Fruit fly (Drosophila melanogaster) whole organism, embryonic: Measurements from ENCODE around the gene CG34269.

Source experiments
- Asciz ChIP-seq: fragments of 200-800 bp; sonication (Bioruptor generic); optimal IDR thresholded peaks from 2 replicates; lab custom pipeline; 2017; ENCODE audit warnings: missing biosample characterization, mild to moderate bottlenecking, missing genetic modification characterization, missing genetic modification reagents
- Awh ChIP-seq: fragments of 200-800 bp; sonication (Bioruptor generic); IDR thresholded peaks from 2 replicates; pipeline ENCODE4, ENCODE4 v1.3.6; 2022; ENCODE audit warnings: missing biosample characterization, missing genetic modification characterization
- B-H1 ChIP-seq: fragments of 200-800 bp; sonication (Bioruptor generic); IDR thresholded peaks from 3 replicates; pipeline ENCODE4 v1.3.6; 2022; ENCODE audit warnings: missing biosample characterization, missing genetic modification characterization
- CG10462 ChIP-seq: fragments of 200-800 bp; sonication (Bioruptor generic); optimal IDR thresholded peaks from 2 replicates; lab custom pipeline; 2016; ENCODE audit warnings: missing biosample characterization, missing genetic modification characterization
- CG12659 ChIP-seq: fragments of 200-800 bp; sonication (Bioruptor generic); optimal IDR thresholded peaks from 3 replicates; lab custom pipeline; 2017; ENCODE audit warnings: mild to moderate bottlenecking, missing biosample characterization, missing genetic modification reagents, missing genetic modification characterization
- CG13775 ChIP-seq: fragments of 200-800 bp; sonication (Bioruptor generic); optimal IDR thresholded peaks from 3 replicates; lab custom pipeline; 2017; ENCODE audit warnings: missing biosample characterization, mild to moderate bottlenecking, missing genetic modification characterization
- CG14667 ChIP-seq: fragments of 200-800 bp; sonication (Bioruptor generic); IDR thresholded peaks from 2 replicates; pipeline ENCODE4 v1.3.6; 2022; ENCODE audit warnings: missing biosample characterization, missing genetic modification characterization
- CG1529 ChIP-seq: fragments of 200-800 bp; sonication (Bioruptor generic); optimal IDR thresholded peaks from 3 replicates; lab custom pipeline; 2018; ENCODE audit warnings: missing biosample characterization, missing genetic modification characterization
- CG15696 ChIP-seq: fragments of 200-800 bp; sonication (Bioruptor generic); optimal IDR thresholded peaks from 2 replicates; lab custom pipeline; 2019; ENCODE audit warnings: missing biosample characterization, mild to moderate bottlenecking, missing genetic modification characterization, moderate library complexity
- CG16815 ChIP-seq: fragments of 200-800 bp; sonication (Bioruptor generic); optimal IDR thresholded peaks from 3 replicates; lab custom pipeline; 2017; ENCODE audit warnings: missing biosample characterization, mild to moderate bottlenecking, missing genetic modification characterization
- CG30403 ChIP-seq: fragments of 200-800 bp; sonication (Bioruptor generic); optimal IDR thresholded peaks from 3 replicates; lab custom pipeline; 2016; ENCODE audit warnings: missing biosample characterization, missing genetic modification characterization
- CG31365 ChIP-seq: fragments of 200-800 bp; sonication (Bioruptor generic); optimal IDR thresholded peaks from 2 replicates; lab custom pipeline; 2018; ENCODE audit warnings: missing biosample characterization, mild to moderate bottlenecking, missing genetic modification characterization
- CG4854 ChIP-seq: fragments of 200-800 bp; sonication (Bioruptor generic); optimal IDR thresholded peaks from 2 replicates; lab custom pipeline; 2016; ENCODE audit warnings: missing biosample characterization, missing genetic modification characterization, inconsistent platforms
- CG6272 ChIP-seq: fragments of 200-800 bp; sonication (Bioruptor generic); IDR thresholded peaks from 2 replicates; pipeline ENCODE4 v1.3.6; 2022; ENCODE audit warnings: missing biosample characterization, missing genetic modification characterization
- CG7271 ChIP-seq: fragments of 200-800 bp; sonication (Bioruptor generic); optimal IDR thresholded peaks from 2 replicates; lab custom pipeline; 2018; ENCODE audit warnings: missing biosample characterization, mild to moderate bottlenecking, missing genetic modification characterization, moderate library complexity
- CG7745 ChIP-seq: fragments of 200-800 bp; sonication (Bioruptor generic); optimal IDR thresholded peaks from 2 replicates; lab custom pipeline; 2018; ENCODE audit warnings: missing biosample characterization, mild to moderate bottlenecking, missing genetic modification characterization, moderate library complexity
- CG8765 ChIP-seq: fragments of 200-800 bp; sonication (Bioruptor generic); IDR thresholded peaks from 2 replicates; pipeline ENCODE4 v1.3.6; 2022; ENCODE audit warnings: missing biosample characterization, missing genetic modification characterization
- CTCF ChIP-seq: fragments of 200-800 bp; sonication (Bioruptor generic); optimal IDR thresholded peaks from 2 replicates; lab custom pipeline; 2017; ENCODE audit warnings: missing biosample characterization, mild to moderate bottlenecking, missing genetic modification characterization, moderate library complexity
- CkIIα-i1 ChIP-seq: fragments of 200-800 bp; sonication (Bioruptor generic); IDR thresholded peaks from 2 replicates; pipeline ENCODE4 v1.3.6; 2022; ENCODE audit warnings: missing biosample characterization, missing genetic modification characterization
- Dip2 ChIP-seq: fragments of 200-800 bp; sonication (Bioruptor generic); IDR thresholded peaks from 2 replicates; pipeline ENCODE4 v1.3.6; 2022; ENCODE audit warnings: missing biosample characterization, missing genetic modification characterization
- ERR ChIP-seq: fragments of 200-800 bp; sonication (Bioruptor generic); optimal IDR thresholded peaks from 2 replicates; lab custom pipeline; 2016; ENCODE audit warnings: missing biosample characterization, missing genetic modification characterization
- Ets65A ChIP-seq: fragments of 200-800 bp; sonication (Bioruptor generic); peaks from one replicate; lab custom pipeline; 2016; ENCODE audit warnings: missing biosample characterization, missing genetic modification characterization
- HHEX ChIP-seq: fragments of 200-800 bp; sonication (Bioruptor generic); optimal IDR thresholded peaks from 3 replicates; lab custom pipeline; 2017; ENCODE audit warnings: missing biosample characterization, mild to moderate bottlenecking, missing genetic modification characterization, missing genetic modification reagents
- Mad ChIP-seq: fragments of 200-800 bp; sonication (Bioruptor generic); optimal IDR thresholded peaks from 2 replicates; lab custom pipeline; 2016; ENCODE audit warnings: missing biosample characterization, missing genetic modification characterization
- Max ChIP-seq: fragments of 200-800 bp; sonication (Bioruptor generic); optimal IDR thresholded peaks from 2 replicates; lab custom pipeline; 2016; ENCODE audit warnings: missing biosample characterization, mild to moderate bottlenecking, missing genetic modification characterization
- Nf-YC ChIP-seq: fragments of 200-800 bp; optimal IDR thresholded peaks from 3 replicates; lab custom pipeline; 2019; ENCODE audit warnings: missing biosample characterization, mild to moderate bottlenecking, missing genetic modification characterization, moderate library complexity
- Taf1 ChIP-seq: fragments of 200-800 bp; sonication (Bioruptor generic); IDR thresholded peaks from 2 replicates; pipeline ENCODE4 v1.3.6; 2022; ENCODE audit warnings: missing biosample characterization, missing genetic modification characterization
- chif ChIP-seq, 2 experiments: fragments of 200-800 bp; sonication (Bioruptor generic); optimal IDR thresholded peaks; 3 replicates each; lab custom pipeline; 2016; ENCODE audit warnings: missing biosample characterization in 2 of 2, missing genetic modification characterization in 2 of 2
- ci ChIP-seq: fragments of 200-800 bp; sonication (Bioruptor generic); IDR thresholded peaks from 3 replicates; pipeline ENCODE4 v1.3.6; 2022; ENCODE audit warnings: missing biosample characterization, missing genetic modification characterization
- ems ChIP-seq: fragments of 200-800 bp; sonication (Bioruptor generic); optimal IDR thresholded peaks from 3 replicates; lab custom pipeline; 2016; ENCODE audit warnings: missing biosample characterization, missing genetic modification characterization
- gem ChIP-seq: fragments of 200-800 bp; sonication (Bioruptor generic); optimal IDR thresholded peaks from 2 replicates; lab custom pipeline; 2019; ENCODE audit warnings: missing biosample characterization, mild to moderate bottlenecking, missing genetic modification characterization, moderate library complexity
- gfzf ChIP-seq: fragments of 200-800 bp; sonication (Bioruptor generic); optimal IDR thresholded peaks from 2 replicates; lab custom pipeline; 2016; ENCODE audit warnings: missing biosample characterization, mild to moderate bottlenecking, missing genetic modification characterization, moderate library complexity
- grau ChIP-seq: fragments of 200-800 bp; optimal IDR thresholded peaks from 3 replicates; lab custom pipeline; 2019; ENCODE audit warnings: missing biosample characterization, mild to moderate bottlenecking, missing genetic modification characterization, moderate library complexity
- gro ChIP-seq: fragments of 200-800 bp; sonication (Bioruptor generic); optimal IDR thresholded peaks from 2 replicates; lab custom pipeline; 2016; ENCODE audit warnings: missing biosample characterization, missing genetic modification characterization
- hb ChIP-seq: fragments of 200-800 bp; sonication (Bioruptor generic); IDR thresholded peaks from 3 replicates; pipeline ENCODE4 v1.3.6; 2022; ENCODE audit warnings: missing biosample characterization, missing genetic modification characterization; ENCODE audit not compliant: partially characterized antibody
- kay ChIP-seq: fragments of 200-800 bp; sonication (Bioruptor generic); optimal IDR thresholded peaks from 2 replicates; lab custom pipeline; 2016; ENCODE audit warnings: missing biosample characterization, missing genetic modification characterization
- klu ChIP-seq: fragments of 200-800 bp; sonication (Bioruptor generic); IDR thresholded peaks from 2 replicates; pipeline ENCODE4 v1.3.6; 2022; ENCODE audit warnings: missing biosample characterization, missing genetic modification characterization
- lola ChIP-seq, 3 experiments: fragments of >200 bp in 2 of 3; fragments of 200-800 bp in 1 of 3; sonication (Bioruptor generic) in 1 of 3; optimal IDR thresholded peaks; 2 replicates each; lab custom pipeline; 2017 to 2019; ENCODE audit warnings: missing biosample characterization in 3 of 3, missing genetic modification characterization in 3 of 3, mild to moderate bottlenecking in 1 of 3, moderate library complexity in 1 of 3
- mam ChIP-seq: fragments of 200-800 bp; sonication (Bioruptor generic); optimal IDR thresholded peaks from 3 replicates; lab custom pipeline; 2016; ENCODE audit warnings: missing biosample characterization, missing genetic modification characterization
- mirr ChIP-seq: fragments of 200-800 bp; sonication (Bioruptor generic); optimal IDR thresholded peaks from 3 replicates; lab custom pipeline; 2018; ENCODE audit warnings: missing biosample characterization, mild to moderate bottlenecking, missing genetic modification characterization
- nom ChIP-seq: fragments of 200-800 bp; sonication (Bioruptor generic); optimal IDR thresholded peaks from 2 replicates; lab custom pipeline; 2017; ENCODE audit warnings: missing biosample characterization, missing genetic modification characterization, mild to moderate bottlenecking, moderate library complexity, missing genetic modification reagents
- phol ChIP-seq: fragments of 200-800 bp; sonication (Bioruptor generic); optimal IDR thresholded peaks from 3 replicates; lab custom pipeline; 2018; ENCODE audit warnings: missing biosample characterization, mild to moderate bottlenecking, missing genetic modification characterization, moderate library complexity
- pum ChIP-seq: fragments of 200-800 bp; sonication (Bioruptor generic); optimal IDR thresholded peaks from 2 replicates; lab custom pipeline; 2016; ENCODE audit warnings: missing biosample characterization, missing genetic modification characterization
- pzg ChIP-seq: fragments of 200-800 bp; sonication (Bioruptor generic); optimal IDR thresholded peaks from 3 replicates; lab custom pipeline; 2018; ENCODE audit warnings: missing biosample characterization, mild to moderate bottlenecking, missing genetic modification characterization, moderate library complexity
- ranshi ChIP-seq: fragments of 200-800 bp; sonication (Bioruptor generic); IDR thresholded peaks from 2 replicates; pipeline ENCODE4 v1.3.6; 2022; ENCODE audit warnings: missing biosample characterization, missing genetic modification characterization
- sob ChIP-seq: fragments of 200-800 bp; sonication (Bioruptor generic); IDR thresholded peaks from 2 replicates; pipeline ENCODE4 v1.3.6; 2022; ENCODE audit warnings: missing biosample characterization, missing genetic modification characterization
- tin ChIP-seq: fragments of 200-800 bp; sonication (Bioruptor generic); optimal IDR thresholded peaks from 3 replicates; lab custom pipeline; 2016; ENCODE audit warnings: missing biosample characterization, missing genetic modification characterization
- tna ChIP-seq: fragments of 200-800 bp; sonication (Bioruptor generic); IDR thresholded peaks from 2 replicates; pipeline ENCODE4 v1.3.6; 2022; ENCODE audit warnings: missing biosample characterization, missing genetic modification characterization; ENCODE audit not compliant: partially characterized antibody
- trem ChIP-seq: fragments of 200-800 bp; optimal IDR thresholded peaks from 3 replicates; lab custom pipeline; 2019; ENCODE audit warnings: missing biosample characterization, mild to moderate bottlenecking, missing genetic modification characterization, moderate library complexity
- ttk ChIP-seq: fragments of 200-800 bp; sonication (Bioruptor generic); IDR thresholded peaks from 2 replicates; pipeline ENCODE4 v2.1.2; 2022; ENCODE audit warnings: missing biosample characterization, missing genetic modification characterization
- twi ChIP-seq: fragments of 200-800 bp; optimal IDR thresholded peaks from 2 replicates; lab custom pipeline; 2019; ENCODE audit warnings: missing biosample characterization, mild to moderate bottlenecking, missing genetic modification characterization, moderate library complexity
- unpg ChIP-seq: fragments of 200-800 bp; sonication (Bioruptor generic); optimal IDR thresholded peaks from 3 replicates; lab custom pipeline; 2018; ENCODE audit warnings: missing biosample characterization, mild to moderate bottlenecking, missing genetic modification characterization, moderate library complexity
- vfl ChIP-seq: fragments of 200-800 bp; sonication (Bioruptor generic); optimal IDR thresholded peaks from 2 replicates; lab custom pipeline; 2016; ENCODE audit warnings: missing biosample characterization, missing genetic modification characterization
- yki ChIP-seq: fragments of >200 bp; optimal IDR thresholded peaks from 3 replicates; lab custom pipeline; 2018

Gene CG34269

DNA sequence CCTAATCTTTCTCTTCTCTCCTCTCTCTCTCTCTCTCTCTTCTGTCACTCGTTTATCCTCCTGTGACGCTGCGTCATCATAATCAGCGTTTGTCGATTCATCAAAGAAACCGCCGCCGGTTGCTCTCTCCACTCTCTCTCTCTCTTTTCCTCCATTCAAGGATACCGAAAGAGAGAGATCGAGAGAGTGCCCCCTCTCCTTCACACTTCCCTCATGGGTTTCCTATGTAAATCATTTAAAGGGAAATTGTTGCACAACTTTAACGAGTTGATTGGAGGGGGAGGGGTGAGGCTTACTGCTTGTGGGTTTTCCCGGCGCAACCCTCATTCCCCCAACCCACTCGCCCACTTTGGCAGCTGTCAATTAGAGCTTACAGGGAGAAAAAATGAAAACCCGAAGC, 16.1 kb downstream of the CG34269 start (continued):
- TF ChIP-seq CG1529 (GFP tag; lab: Kevin White, UChicago), result no peak
- TF ChIP-seq CG7271, result no peak
- no peak for TF ChIP-seq ranshi (GFP tag; lab: Robert Waterston, UW)
- TF ChIP-seq Ets65A (GFP tag; lab: Kevin White, UChicago), result no peak
- TF ChIP-seq Dip2 (GFP tag; lab: Robert Waterston, UW), result no peak
- no peak for TF ChIP-seq klu (GFP tag; lab: Robert Waterston, UW)
- no peak for TF ChIP-seq Mad
- TF ChIP-seq lola (GFP tag; optimal IDR thresholded peaks at IDR 0.05; lab: Kevin White, UChicago), result no peak
- TF ChIP-seq CG10462 (GFP tag; lab: Kevin White, UChicago), result no peak
- no peak for TF ChIP-seq hb (GFP tag; lab: Robert Waterston, UW)
- no peak for TF ChIP-seq pzg (GFP tag; lab: Kevin White, UChicago)
- TF ChIP-seq kay (GFP tag; lab: Kevin White, UChicago), result no peak
- no peak for TF ChIP-seq tna (GFP tag; lab: Robert Waterston, UW)
- TF ChIP-seq ems, result no peak
- no peak for TF ChIP-seq CG14667
- TF ChIP-seq CG12659, result no peak
- no peak for TF ChIP-seq gem (tag; lab: Kevin White, UChicago)
- TF ChIP-seq CG8765 (GFP tag; lab: Robert Waterston, UW), result no peak
- TF ChIP-seq CG6272, result no peak
- TF ChIP-seq mam (GFP tag; lab: Kevin White, UChicago), result no peak
- no peak for TF ChIP-seq tin
- no peak for TF ChIP-seq CG15696
- TF ChIP-seq phol (tag; lab: Kevin White, UChicago), result no peak
- no peak for TF ChIP-seq mirr (GFP tag; lab: Kevin White, UChicago)
- TF ChIP-seq yki (lab: Kevin White, UChicago), result peak; percentile 85
- TF ChIP-seq gro, result peak; percentile 35
- no peak for TF ChIP-seq CG31365
- TF ChIP-seq trem (tag; lab: Kevin White, UChicago), result no peak
- no peak for TF ChIP-seq vfl
- no peak for TF ChIP-seq B-H1 (GFP tag; lab: Robert Waterston, UW)
- TF ChIP-seq Nf-YC (tag; lab: Kevin White, UChicago), result no peak
- TF ChIP-seq gfzf (GFP tag; lab: Kevin White, UChicago), result no peak
- no peak for TF ChIP-seq CG7745 (tag; lab: Kevin White, UChicago)
- TF ChIP-seq CG30403, result no peak
- TF ChIP-seq HHEX, result no peak
- TF ChIP-seq Taf1 (GFP tag; lab: Robert Waterston, UW), result no peak

DNA sequence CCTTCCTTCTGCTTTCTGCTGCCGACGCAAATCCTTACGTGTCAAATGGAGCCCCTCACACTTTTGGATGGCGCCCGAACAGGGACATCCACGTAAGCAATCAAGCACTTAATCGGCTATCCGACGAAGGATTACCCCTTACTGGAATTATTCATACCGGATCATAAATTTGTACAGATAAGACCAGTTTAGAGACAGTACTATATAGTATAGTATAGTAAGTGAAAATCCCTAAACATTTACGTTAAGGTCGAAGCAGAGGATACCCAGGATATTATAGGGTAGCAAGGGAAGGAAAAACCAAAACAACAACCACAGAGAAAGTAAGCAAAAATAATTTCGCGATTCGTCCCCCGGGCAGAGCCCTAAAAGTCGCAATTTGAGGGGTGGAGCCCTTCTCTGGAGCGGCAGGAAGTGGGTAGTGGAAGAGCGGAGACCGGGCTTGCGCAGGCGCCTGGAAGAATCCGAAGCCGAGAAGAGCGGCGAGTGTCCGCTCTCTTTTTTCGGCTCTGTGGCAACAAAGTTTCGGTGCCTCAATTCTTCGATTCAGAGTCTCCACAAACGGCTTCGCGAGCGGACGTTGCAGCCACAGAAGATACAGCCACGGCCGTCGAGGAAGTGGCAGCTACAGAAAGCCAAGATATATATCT, 17.5 kb downstream of the CG34269 start:
- no peak for TF ChIP-seq CTCF
- TF ChIP-seq CG4854, result peak; percentile 43
- TF ChIP-seq ttk (GFP tag; lab: Robert Waterston, UW), result peak; percentile 49; the same call in 1 of the 2 replicates
- TF ChIP-seq chif (GFP tag; optimal IDR thresholded peaks at IDR 0.05; lab: Kevin White, UChicago), result peak; percentile 30 to 70
- peak; percentile 21 for TF ChIP-seq Max (GFP tag; lab: Kevin White, UChicago)
- no peak for TF ChIP-seq CkIIα-i1 (GFP tag; lab: Robert Waterston, UW)
- TF ChIP-seq Dip2 (GFP tag; lab: Robert Waterston, UW), result no peak
- TF ChIP-seq Awh, result 0 out of 2 replicates have a peak, but pooled peaks have one; percentile 13
- TF ChIP-seq twi, result no peak
- TF ChIP-seq Asciz (GFP tag; lab: Kevin White, UChicago), result peak; percentile 10
- TF ChIP-seq CG16815 (GFP tag; lab: Kevin White, UChicago), result peak; percentile 33
- TF ChIP-seq unpg (GFP tag; lab: Kevin White, UChicago), result peak; percentile 58
- TF ChIP-seq nom (GFP tag; lab: Kevin White, UChicago), result peak; percentile 31
- TF ChIP-seq ci (GFP tag; lab: Robert Waterston, UW), result 0 out of 3 replicates have a peak, but pooled peaks have one; percentile 23
- TF ChIP-seq pum (GFP tag; lab: Kevin White, UChicago), result peak; percentile 39
- peak; percentile 57 for TF ChIP-seq ERR (GFP tag; lab: Kevin White, UChicago)
- peak; percentile 27 for TF ChIP-seq CG13775 (GFP tag; lab: Kevin White, UChicago)
- peak; percentile 74 for TF ChIP-seq grau (tag; lab: Kevin White, UChicago)
- peak; percentile 73 for TF ChIP-seq sob (GFP tag; lab: Robert Waterston, UW)
